Worm (Caenorhabditis elegans): ENCODE measurements around the gene Y45F3A.9.

- TF ChIP-seq efl-1 (GFP tag; optimal IDR thresholded peaks at IDR 0.05) (no peak), ztf-28 (GFP tag; IDR thresholded peaks at IDR 0.05) (no peak), cebp-1 (GFP tag; IDR thresholded peaks at IDR 0.05) (no peak), cebp-1 (tag; optimal IDR thresholded peaks at IDR 0.05) (no peak), cebp-2 (GFP tag; IDR thresholded peaks at IDR 0.05) (no peak), F22D6.2 (tag; optimal IDR thresholded peaks at IDR 0.05) (no peak), bed-1 (GFP tag; IDR thresholded peaks at IDR 0.05) (no peak), ztf-6 (GFP tag; IDR thresholded peaks at IDR 0.05) (no peak)
Observed at ce11 chrIII:10580206-10580605, 14.8 kb downstream of the Y45F3A.9 start.

All from whole organism, young adult.